Fruit fly (Drosophila melanogaster): Measurements from ENCODE around the gene CG7322.
A peak's percentile ranks its signal among the peaks of the same experiment; 100 is the strongest.

CG7322 gene

DNA sequence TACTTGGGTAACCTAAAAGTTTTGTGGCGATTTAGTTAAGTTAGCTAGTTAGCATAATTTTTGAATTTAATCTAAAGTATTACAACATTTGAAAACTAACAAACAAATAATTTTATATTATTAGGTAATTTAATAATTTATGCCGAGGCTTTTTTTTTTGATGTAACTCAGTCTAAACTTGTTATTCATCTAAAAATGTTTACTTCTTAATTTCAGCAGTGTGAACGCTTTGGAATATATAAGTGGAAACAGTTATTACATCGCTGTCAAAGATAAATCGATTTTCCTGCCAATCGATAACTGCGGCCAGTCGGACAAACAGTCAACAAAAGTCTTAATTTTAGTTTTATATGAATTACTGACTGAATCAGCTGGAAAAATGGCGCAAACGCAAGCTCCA is 359 bp upstream of the CG7322 start, which contains the start of gene Usp39 (continued):
- TF ChIP-seq pum (GFP tag; optimal IDR thresholded peaks at IDR 0.05) (no peak), Hand (GFP tag; optimal IDR thresholded peaks at IDR 0.05) (no peak), ac (GFP tag; optimal IDR thresholded peaks at IDR 0.05) (no peak), mirr (GFP tag; optimal IDR thresholded peaks at IDR 0.05) (no peak), Ssrp (tag; optimal IDR thresholded peaks at IDR 0.05) (peak; percentile 29), hbn (GFP tag; IDR thresholded peaks at IDR 0.05; ENCODE audit: partially characterized antibody) (0 out of 2 replicates have a peak, but pooled peaks have one; percentile 22), kah (GFP tag; optimal IDR thresholded peaks at IDR 0.05) (no peak), Vsx1 (GFP tag; optimal IDR thresholded peaks at IDR 0.05) (no peak), CG34376 (GFP tag; optimal IDR thresholded peaks at IDR 0.05) (no peak), CG30431 (GFP tag; optimal IDR thresholded peaks at IDR 0.05) (no peak), CG13624 (GFP tag; optimal IDR thresholded peaks at IDR 0.05) (no peak), tgo (GFP tag; IDR thresholded peaks at IDR 0.05) (no peak), disco-r (GFP tag; optimal IDR thresholded peaks at IDR 0.05) (no peak), CG15601 (tag; optimal IDR thresholded peaks at IDR 0.05) (no peak), CG16813 (GFP tag; IDR thresholded peaks at IDR 0.05; ENCODE audit: partially characterized antibody) (peak; percentile 59), danr (GFP tag; IDR thresholded peaks at IDR 0.05) (no peak), Dref (GFP tag; IDR thresholded peaks at IDR 0.05) (peak; percentile 80), CG2678 (tag; optimal IDR thresholded peaks at IDR 0.05) (no peak), Elba2 (GFP tag; optimal IDR thresholded peaks at IDR 0.05) (no peak), sens (GFP tag) (no peak), CG18262 (tag; optimal IDR thresholded peaks at IDR 0.05) (no peak), gt (GFP tag; IDR thresholded peaks at IDR 0.05) (no peak), oc (tag; optimal IDR thresholded peaks at IDR 0.05) (no peak), CG4820 (GFP tag; optimal IDR thresholded peaks at IDR 0.05) (no peak), nerfin-2 (GFP tag; IDR thresholded peaks at IDR 0.05; ENCODE audit: partially characterized antibody) (no peak), repo (GFP tag; optimal IDR thresholded peaks at IDR 0.05) (no peak), Oaz (GFP tag; IDR thresholded peaks at IDR 0.05) (no peak), Rfx (GFP tag; IDR thresholded peaks at IDR 0.05) (peak; percentile 57), CkIIα-i1 (GFP tag; IDR thresholded peaks at IDR 0.05) (no peak), Bgb (GFP tag; IDR thresholded peaks at IDR 0.05; ENCODE audit: partially characterized antibody) (peak; percentile 75), CG15073 (GFP tag; optimal IDR thresholded peaks at IDR 0.05) (no peak), CG17912 (GFP tag; optimal IDR thresholded peaks at IDR 0.05) (no peak), CG6654 (GFP tag; optimal IDR thresholded peaks at IDR 0.05) (no peak), Atf3 (GFP tag; optimal IDR thresholded peaks at IDR 0.05) (no peak), scrt (GFP tag; optimal IDR thresholded peaks at IDR 0.05) (no peak), CG13775 (GFP tag; optimal IDR thresholded peaks at IDR 0.05) (no peak), CG11696 (GFP tag; IDR thresholded peaks at IDR 0.05) (no peak), B-H2 (GFP tag; optimal IDR thresholded peaks at IDR 0.05) (no peak), shn (GFP tag; optimal IDR thresholded peaks at IDR 0.05) (no peak), eyg (GFP tag; optimal IDR thresholded peaks at IDR 0.05) (no peak), CG8388 (GFP tag; optimal IDR thresholded peaks at IDR 0.05) (no peak), Hey (tag; optimal IDR thresholded peaks at IDR 0.05) (no peak), CG17385 (GFP tag; optimal IDR thresholded peaks at IDR 0.05) (no peak), CG18476 (GFP tag; optimal IDR thresholded peaks at IDR 0.05) (no peak), CG4707 (GFP tag; optimal IDR thresholded peaks at IDR 0.05) (no peak), schlank (tag; optimal IDR thresholded peaks at IDR 0.05) (no peak), tna (GFP tag; IDR thresholded peaks at IDR 0.05; ENCODE audit: partially characterized antibody) (no peak), CG8765 (GFP tag; IDR thresholded peaks at IDR 0.05) (no peak), dmrt99B (tag; optimal IDR thresholded peaks at IDR 0.05) (no peak), CG11504 (tag; optimal IDR thresholded peaks at IDR 0.05) (no peak), B-H1 (GFP tag; IDR thresholded peaks at IDR 0.05) (no peak), klu (GFP tag; IDR thresholded peaks at IDR 0.05) (no peak)
